Worm (Caenorhabditis elegans): ENCODE measurements around the gene F47B7.2.
A peak's percentile ranks its signal among the peaks of the same experiment; 100 is the strongest.

Gene F47B7.2

DNA sequence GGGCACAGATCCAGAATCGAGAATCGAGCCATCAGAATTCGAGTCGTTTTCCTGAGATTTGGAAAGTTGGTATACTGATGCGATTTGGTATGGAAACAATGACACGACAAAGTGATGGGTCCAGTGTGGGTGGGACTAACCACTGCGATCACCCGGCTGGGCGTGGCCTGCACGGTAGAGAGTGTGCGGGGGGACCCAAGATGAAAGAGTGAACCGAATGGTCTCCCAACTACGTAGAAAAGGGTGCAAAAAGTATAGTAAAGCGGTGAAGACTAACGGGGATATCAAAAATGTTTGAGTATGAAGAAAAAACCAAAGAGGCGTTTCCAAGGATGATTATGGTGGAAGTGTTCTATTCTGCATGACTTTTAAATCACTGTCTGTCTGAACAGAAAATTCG, 30.3 kb upstream of the F47B7.2 start, which contains the start of gene fkh-2:
Gene fkh-2 (minus strand): TSS at position 101 of the 400 bp plus-strand sequence.
- TF ChIP-seq lsy-27 (tag; optimal IDR thresholded peaks at IDR 0.05; ENCODE audit: borderline replicate concordance, insufficient read depth): no peak
- no peak for TF ChIP-seq B0336.3 (GFP tag; IDR thresholded peaks at IDR 0.05)

DNA sequence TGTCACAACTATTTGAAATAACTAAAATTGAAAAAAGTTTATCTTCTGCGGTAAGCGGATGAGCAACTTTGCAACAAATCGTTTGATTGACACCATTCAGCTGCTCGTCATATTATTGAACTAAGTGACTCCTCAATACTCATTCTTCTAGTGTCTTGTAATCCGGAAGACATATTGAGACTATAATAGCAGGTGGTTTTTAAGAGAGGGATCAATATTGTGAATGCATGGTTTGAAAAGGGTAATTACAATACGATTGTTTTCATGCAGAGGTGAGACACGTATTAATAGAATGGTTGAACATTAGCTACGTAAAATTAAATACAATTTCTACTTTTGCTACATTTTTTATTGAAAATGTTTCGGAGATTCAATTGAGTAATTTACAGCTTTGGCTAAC, 29.4 kb upstream of the F47B7.2 start:
- TF ChIP-seq hmg-1.2 (GFP tag; IDR thresholded peaks at IDR 0.05) (no peak), let-526 (GFP tag; IDR thresholded peaks at IDR 0.05) (no peak), nhr-27 (tag; optimal IDR thresholded peaks at IDR 0.05) (no peak), nhr-80 (tag; optimal IDR thresholded peaks at IDR 0.05) (no peak), B0336.3 (GFP tag; IDR thresholded peaks at IDR 0.05) (no peak), dpl-1 (GFP tag; optimal IDR thresholded peaks at IDR 0.05) (no peak), D2030.7 (GFP tag; IDR thresholded peaks at IDR 0.05) (no peak), lir-1 (GFP tag; conservative IDR thresholded peaks at IDR 0.05) (no peak), mcd-1 (GFP tag; IDR thresholded peaks at IDR 0.05) (no peak), tbp1 (GFP tag; optimal IDR thresholded peaks at IDR 0.05) (no peak), attf-6 (GFP tag; IDR thresholded peaks at IDR 0.05) (no peak), gei-17 (GFP tag; optimal IDR thresholded peaks at IDR 0.05) (no peak), Y53G8AR.9 (GFP tag; conservative IDR thresholded peaks at IDR 0.05) (no peak), C17E4.6 (GFP tag; IDR thresholded peaks at IDR 0.05) (no peak), madf-3 (GFP tag; IDR thresholded peaks at IDR 0.05) (no peak)

DNA sequence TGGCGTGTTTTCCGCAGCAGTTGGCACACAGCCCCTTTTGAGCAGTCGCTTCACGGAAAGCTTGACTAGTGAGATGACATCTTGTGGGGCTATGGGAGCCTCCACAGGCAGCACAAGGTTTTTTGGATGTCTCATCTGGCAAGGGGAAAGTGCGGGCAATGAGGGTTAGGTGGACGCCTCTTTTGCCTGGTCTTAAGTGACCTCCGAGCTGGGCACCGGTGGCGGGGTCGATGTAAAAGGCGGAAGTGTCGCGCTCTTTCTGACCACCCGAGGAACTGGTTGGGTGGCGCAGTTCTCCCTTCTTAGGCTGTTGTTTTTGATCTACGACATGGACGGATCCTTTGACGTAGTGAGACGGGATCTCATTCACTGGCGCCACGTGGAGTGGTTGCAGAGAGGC, 21.2 kb upstream of the F47B7.2 start:
- TF ChIP-seq pbrm-1 (GFP tag; IDR thresholded peaks at IDR 0.05) (no peak), zfh-2 (GFP tag; conservative IDR thresholded peaks at IDR 0.05) (peak; percentile 67)

DNA sequence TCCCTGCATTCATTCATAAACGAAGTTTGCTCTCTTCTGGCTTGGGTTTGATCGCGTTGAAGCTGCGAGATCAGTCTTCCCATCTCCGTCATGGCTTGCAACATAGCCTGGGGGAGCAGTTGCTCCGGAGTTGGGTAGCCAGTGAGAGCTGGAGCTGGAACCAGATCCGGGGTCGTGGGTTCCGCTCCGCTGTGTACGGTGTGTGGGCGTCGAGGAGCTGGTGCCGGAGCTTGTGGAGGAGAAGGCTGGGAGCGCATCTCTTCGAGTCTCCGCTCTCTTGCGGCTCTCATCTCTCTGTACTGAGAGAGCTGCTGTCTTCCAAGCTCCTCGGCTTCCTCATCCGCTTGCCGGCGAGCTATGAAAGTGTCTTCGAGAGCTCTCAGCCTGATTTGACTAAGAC, 20.1 kb upstream of the F47B7.2 start:
- TF ChIP-seq madf-10 (tag; optimal IDR thresholded peaks at IDR 0.05) (no peak), zfh-2 (GFP tag; conservative IDR thresholded peaks at IDR 0.05) (peak; percentile 69; the same call in 1 of the 2 replicates), fkh-3 (tag; optimal IDR thresholded peaks at IDR 0.05) (peak; percentile 15), nfyb-1 (GFP tag; IDR thresholded peaks at IDR 0.05) (0 out of 2 replicates have a peak, but pooled peaks have one; percentile 8), hmg-1.2 (GFP tag; IDR thresholded peaks at IDR 0.05) (no peak), egrh-3 (GFP tag; IDR thresholded peaks at IDR 0.05) (peak; percentile 82)

- TF ChIP-seq bed-1 (GFP tag; IDR thresholded peaks at IDR 0.05): 0 out of 2 replicates have a peak, but pooled peaks have one; percentile 56
- TF ChIP-seq nfya-2 (GFP tag; IDR thresholded peaks at IDR 0.05): peak; percentile 58; the same call in 1 of the 2 replicates
Observed at ce11 chrX:3755046-3755445, 17.5 kb upstream of the F47B7.2 start.

DNA sequence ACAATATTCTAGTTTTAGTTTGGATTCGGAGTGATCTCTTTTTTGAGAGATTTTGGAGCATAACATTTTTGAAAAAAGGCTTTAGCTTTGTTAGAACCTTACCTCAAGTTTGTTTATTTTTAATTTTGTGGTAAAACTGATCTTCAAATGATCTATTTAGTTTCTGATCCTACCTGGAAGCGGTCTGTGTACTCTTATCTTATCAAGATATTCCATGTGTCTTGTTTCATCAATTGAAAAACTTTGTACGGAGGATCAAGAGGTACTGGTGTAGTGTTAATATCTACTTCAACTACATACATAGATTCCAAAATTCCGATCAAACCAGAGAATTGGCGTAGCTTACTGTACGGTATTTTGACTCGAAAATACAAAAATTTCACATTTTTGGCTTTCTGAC, 16.8 kb upstream of the F47B7.2 start:
- TF ChIP-seq repo-1 (tag; optimal IDR thresholded peaks at IDR 0.05) (no peak), egrh-3 (GFP tag; IDR thresholded peaks at IDR 0.05) (no peak), T07F8.4 (tag; optimal IDR thresholded peaks at IDR 0.05) (no peak), attf-5 (GFP tag; optimal IDR thresholded peaks at IDR 0.05) (no peak), ceh-27 (GFP tag; optimal IDR thresholded peaks at IDR 0.05) (no peak), ztf-28 (GFP tag; IDR thresholded peaks at IDR 0.05) (no peak), rcor-1 (GFP tag; IDR thresholded peaks at IDR 0.05) (no peak), Y79H2A.3 (GFP tag; conservative IDR thresholded peaks at IDR 0.05) (no peak), aptf-3 (GFP tag; IDR thresholded peaks at IDR 0.05) (no peak), attf-6 (GFP tag; IDR thresholded peaks at IDR 0.05) (no peak), nfyb-1 (GFP tag; IDR thresholded peaks at IDR 0.05) (no peak), F57C9.4 (tag; optimal IDR thresholded peaks at IDR 0.05) (no peak), tbp1 (GFP tag; optimal IDR thresholded peaks at IDR 0.05) (no peak), somi-1 (GFP tag; optimal IDR thresholded peaks at IDR 0.05) (no peak), let-526 (GFP tag; IDR thresholded peaks at IDR 0.05) (no peak), Y53F4B.3 (GFP tag; IDR thresholded peaks at IDR 0.05) (no peak), ccch-3 (GFP tag; optimal IDR thresholded peaks at IDR 0.05) (no peak), fkh-3 (tag; optimal IDR thresholded peaks at IDR 0.05) (no peak), pbrm-1 (GFP tag; IDR thresholded peaks at IDR 0.05) (no peak)
